Worm (Caenorhabditis elegans): Measurements from ENCODE around the gene F40G9.6.

Gene F40G9.6

DNA sequence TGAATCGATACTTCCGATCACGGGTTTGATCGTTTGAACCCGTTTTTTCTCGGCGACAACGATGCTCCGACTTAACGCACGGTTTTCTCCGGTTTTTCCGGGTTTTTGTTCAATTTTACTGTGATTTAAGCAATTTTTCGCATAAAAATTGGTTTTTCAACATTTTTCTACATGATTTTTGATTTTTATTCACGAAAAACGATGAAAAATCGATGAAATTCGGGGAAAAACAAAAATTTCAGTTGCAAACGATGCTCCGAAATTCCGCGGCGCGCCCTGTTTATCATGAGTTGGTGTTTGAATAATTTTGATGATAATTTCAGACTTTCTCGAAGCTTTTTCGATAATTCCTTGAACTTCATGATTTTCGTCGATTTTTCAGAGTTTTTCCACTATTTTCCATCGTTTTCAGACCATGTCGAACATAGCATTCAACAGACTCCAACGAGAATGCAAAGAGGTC is 9.1 kb downstream of the F40G9.6 start, which contains the start of gene ubc-20:
ubc-20 (plus strand) TSS at position 413 of the 463 bp plus-strand sequence.
- TF ChIP-seq sptf-1 (tag; optimal IDR thresholded peaks at IDR 0.05) (no peak), unc-120 (tag; optimal IDR thresholded peaks at IDR 0.05; ENCODE audit: poor library complexity, severe bottlenecking) (no peak), ceh-39 (tag; optimal IDR thresholded peaks at IDR 0.05) (peak; percentile 41), ces-1 (GFP tag; optimal IDR thresholded peaks at IDR 0.05) (peak; percentile 2), ham-2 (GFP tag; optimal IDR thresholded peaks at IDR 0.05) (no peak), pha-4 (tag; optimal IDR thresholded peaks at IDR 0.05) (no peak), bed-3 (GFP tag; optimal IDR thresholded peaks at IDR 0.05) (no peak), nhr-237 (tag; optimal IDR thresholded peaks at IDR 0.05) (peak; percentile 31)

DNA sequence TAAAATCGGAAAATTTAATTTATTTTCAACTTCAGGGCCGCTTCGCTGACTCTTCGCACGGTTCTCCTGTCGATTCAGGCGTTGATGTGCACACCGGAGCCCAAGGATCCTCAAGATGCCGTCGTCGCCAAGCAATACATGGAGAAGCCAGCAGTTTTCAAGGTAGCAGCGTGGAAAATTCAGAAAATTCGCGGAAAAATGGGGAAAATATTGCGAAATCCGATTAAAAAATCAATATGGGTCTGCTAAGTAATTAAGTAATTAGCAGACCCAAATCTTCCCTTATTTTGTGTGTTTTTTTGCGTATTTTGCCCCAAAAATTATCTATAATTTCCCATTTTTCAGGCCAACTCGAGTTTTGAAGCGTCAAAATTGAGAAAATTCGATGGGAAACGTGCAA is 9.9 kb downstream of the F40G9.6 start:
- TF ChIP-seq unc-120 (tag; optimal IDR thresholded peaks at IDR 0.05; ENCODE audit: poor library complexity, severe bottlenecking) (no peak), nhr-237 (tag; optimal IDR thresholded peaks at IDR 0.05) (no peak), mep-1 (tag; optimal IDR thresholded peaks at IDR 0.05) (no peak), tbx-8 (GFP tag; optimal IDR thresholded peaks at IDR 0.05) (no peak), ztf-11 (tag; optimal IDR thresholded peaks at IDR 0.05) (no peak), drap-1 (GFP tag; optimal IDR thresholded peaks at IDR 0.05) (no peak), nhr-76 (tag; optimal IDR thresholded peaks at IDR 0.05) (no peak), blmp-1 (tag; optimal IDR thresholded peaks at IDR 0.05) (no peak), nhr-12 (tag; optimal IDR thresholded peaks at IDR 0.05) (no peak), bed-3 (GFP tag; optimal IDR thresholded peaks at IDR 0.05) (no peak), snpc-4 (tag; optimal IDR thresholded peaks at IDR 0.05) (no peak)

DNA sequence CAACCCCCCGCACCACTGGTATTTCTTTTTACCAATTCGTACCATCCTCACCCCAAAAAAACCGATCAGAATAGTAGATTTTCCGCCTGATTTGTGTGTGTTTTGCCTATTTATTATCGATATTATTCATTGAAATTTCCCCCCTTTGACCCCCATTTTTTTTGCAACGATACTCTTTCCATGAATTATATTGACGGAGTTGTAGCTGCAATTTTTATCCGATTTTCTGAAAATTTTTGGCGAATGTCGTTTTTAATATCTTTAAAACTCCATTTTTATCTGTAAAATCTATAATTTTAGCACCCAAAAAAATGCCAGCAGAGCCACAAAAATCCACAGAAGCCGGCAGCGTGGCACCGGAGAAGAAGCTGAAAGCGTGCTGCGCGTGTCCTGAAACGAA is 11.3 kb downstream of the F40G9.6 start, which contains the start of gene cox-17:
cox-17 (plus strand) TSS at position 301 of the 400 bp plus-strand sequence.
- TF ChIP-seq snpc-4 (tag; optimal IDR thresholded peaks at IDR 0.05) (no peak), mls-2 (tag; optimal IDR thresholded peaks at IDR 0.05) (no peak), zip-8 (tag; optimal IDR thresholded peaks at IDR 0.05) (no peak), bed-3 (GFP tag; optimal IDR thresholded peaks at IDR 0.05) (no peak), lin-13 (tag; optimal IDR thresholded peaks at IDR 0.05) (no peak)

DNA sequence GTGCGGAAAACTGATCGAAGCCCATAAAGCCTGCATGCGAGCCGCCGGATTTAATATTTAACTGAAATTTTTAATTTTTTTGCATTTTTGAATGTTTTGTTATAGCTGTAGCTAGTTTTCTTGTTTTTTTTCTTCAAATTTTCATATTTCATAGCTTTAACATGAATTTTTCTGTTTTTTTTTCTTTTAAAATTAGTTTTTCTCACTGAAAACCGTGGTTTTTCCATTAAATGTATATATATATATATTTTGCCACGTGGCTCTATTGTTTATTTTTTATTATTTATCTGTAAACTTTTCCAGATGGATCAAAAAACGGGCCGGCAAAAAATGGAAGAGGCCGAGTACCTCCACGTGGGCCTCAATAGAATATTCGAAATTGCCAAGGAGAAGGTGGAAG is 12.5 kb downstream of the F40G9.6 start, which contains the start of gene sec-20:
sec-20 (plus strand) TSS at position 301 of the 400 bp plus-strand sequence.
- no peak for TF ChIP-seq zip-8 (tag; optimal IDR thresholded peaks at IDR 0.05)
- no peak for TF ChIP-seq ceh-83 (GFP tag; optimal IDR thresholded peaks at IDR 0.05)
- no peak for TF ChIP-seq mab-5 (tag; optimal IDR thresholded peaks at IDR 0.05)
- no peak for TF ChIP-seq snpc-4 (tag; optimal IDR thresholded peaks at IDR 0.05)
- no peak for TF ChIP-seq unc-120 (tag; optimal IDR thresholded peaks at IDR 0.05; ENCODE audit: poor library complexity, severe bottlenecking)
- TF ChIP-seq lin-13 (tag; optimal IDR thresholded peaks at IDR 0.05): no peak
- no peak for TF ChIP-seq elt-1 (tag; optimal IDR thresholded peaks at IDR 0.05; ENCODE audit: borderline replicate concordance, insufficient read depth)
- TF ChIP-seq bed-3 (GFP tag; optimal IDR thresholded peaks at IDR 0.05): no peak
- no peak for TF ChIP-seq elt-3 (tag; optimal IDR thresholded peaks at IDR 0.05)

DNA sequence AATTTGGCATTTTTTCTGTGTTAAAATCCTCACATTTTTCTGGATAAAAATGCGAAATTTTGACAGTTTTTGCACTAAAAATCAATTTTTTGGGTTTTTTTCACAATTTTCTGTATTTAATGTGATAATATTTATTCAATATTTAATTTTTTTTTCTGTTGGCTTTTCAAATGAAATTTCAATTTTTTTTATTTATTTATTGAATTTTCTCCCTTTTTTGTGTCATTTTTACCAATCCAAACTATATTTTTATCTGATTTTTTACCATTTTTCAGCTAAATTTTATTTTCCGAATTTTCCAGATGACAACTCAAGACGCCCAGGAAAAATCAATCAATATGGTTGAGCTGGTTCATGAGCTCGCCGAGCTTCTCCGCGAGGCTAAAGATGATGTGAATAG is 14.8 kb downstream of the F40G9.6 start, which contains the start of gene F40G9.17:
F40G9.17 (plus strand) TSS at position 301 of the 400 bp plus-strand sequence.
- TF ChIP-seq nhr-76 (tag; optimal IDR thresholded peaks at IDR 0.05): no peak
- TF ChIP-seq nhr-237 (tag; optimal IDR thresholded peaks at IDR 0.05): no peak
- TF ChIP-seq ham-2 (GFP tag; optimal IDR thresholded peaks at IDR 0.05): no peak
- no peak for TF ChIP-seq M03D4.4 (tag; optimal IDR thresholded peaks at IDR 0.05)
- no peak for TF ChIP-seq ztf-11 (tag; optimal IDR thresholded peaks at IDR 0.05)
- no peak for TF ChIP-seq elt-1 (tag; optimal IDR thresholded peaks at IDR 0.05; ENCODE audit: borderline replicate concordance, insufficient read depth)
- no peak for TF ChIP-seq bed-3 (GFP tag; optimal IDR thresholded peaks at IDR 0.05)
- no peak for TF ChIP-seq sem-2 (GFP tag; optimal IDR thresholded peaks at IDR 0.05)
- no peak for TF ChIP-seq sptf-1 (tag; optimal IDR thresholded peaks at IDR 0.05)
- TF ChIP-seq unc-120 (tag; optimal IDR thresholded peaks at IDR 0.05; ENCODE audit: poor library complexity, severe bottlenecking): no peak
- TF ChIP-seq unc-39 (tag; optimal IDR thresholded peaks at IDR 0.05): no peak
- TF ChIP-seq zip-8 (tag; optimal IDR thresholded peaks at IDR 0.05): no peak
- no peak for TF ChIP-seq nhr-2 (tag; optimal IDR thresholded peaks at IDR 0.05)

DNA sequence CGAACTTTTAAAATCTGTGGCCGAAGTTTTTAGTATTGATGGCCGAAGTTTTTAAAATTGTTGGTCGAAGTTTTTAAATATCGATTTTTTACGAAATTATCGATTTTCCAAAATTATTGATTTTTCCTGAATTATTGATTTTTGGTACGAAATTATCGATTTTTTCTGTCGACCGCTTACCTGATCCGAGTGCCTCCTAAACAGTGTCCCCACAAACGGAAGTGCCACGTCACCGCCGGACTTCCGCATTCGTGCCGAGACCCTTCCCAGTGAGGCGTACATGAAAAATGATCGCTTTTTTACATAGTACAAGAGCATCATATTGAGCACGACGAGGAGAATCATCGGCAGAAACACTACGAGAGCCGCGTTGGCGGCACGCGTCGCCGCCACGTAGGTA is 24.6 kb downstream of the F40G9.6 start:
- TF ChIP-seq nhr-2 (tag; optimal IDR thresholded peaks at IDR 0.05) (no peak), pha-4 (tag; optimal IDR thresholded peaks at IDR 0.05) (no peak), mep-1 (tag; optimal IDR thresholded peaks at IDR 0.05) (no peak), lin-13 (tag; optimal IDR thresholded peaks at IDR 0.05) (no peak), flh-1 (GFP tag; optimal IDR thresholded peaks at IDR 0.05) (no peak), cnd-1 (tag; optimal IDR thresholded peaks at IDR 0.05) (no peak)
